Worm (Caenorhabditis elegans) whole organism, late embryonic: ENCODE measurements around the gene Y43B11AL.1.

Experiments used
- C08G9.2 ChIP-seq: sonication (generic microtip); optimal IDR thresholded peaks from 2 replicates; lab custom pipeline; 2016; ENCODE audit warnings: mild to moderate bottlenecking, missing genetic modification characterization, moderate library complexity, missing compliant biosample characterization
- C38D4.7 ChIP-seq: fragments of 200-800 bp; sonication (Bioruptor generic); optimal IDR thresholded peaks from 2 replicates; lab custom pipeline; 2018; ENCODE audit warnings: mild to moderate bottlenecking, missing genetic modification characterization, moderate library complexity, missing compliant biosample characterization
- K02D7.2 ChIP-seq: sonication (generic microtip); optimal IDR thresholded peaks from 2 replicates; lab custom pipeline; 2017; ENCODE audit warnings: mild to moderate bottlenecking, missing genetic modification characterization, missing compliant biosample characterization
- T23F11.4 ChIP-seq: fragments of 200-800 bp; sonication (Bioruptor generic); optimal IDR thresholded peaks from 2 replicates; lab custom pipeline; 2018; ENCODE audit warnings: mild to moderate bottlenecking, missing genetic modification characterization, missing compliant biosample characterization
- Y22D7AL.16 ChIP-seq: sonication (generic microtip); optimal IDR thresholded peaks from 2 replicates; lab custom pipeline; 2016; ENCODE audit warnings: missing genetic modification characterization, missing compliant biosample characterization
- ceh-14 ChIP-seq: sonication (generic microtip); optimal IDR thresholded peaks from 2 replicates; lab custom pipeline; 2016; ENCODE audit warnings: missing genotype, missing genetic modification characterization, missing compliant biosample characterization
- ceh-18 ChIP-seq: sonication (generic microtip); optimal IDR thresholded peaks from 2 replicates; lab custom pipeline; 2016; ENCODE audit warnings: missing genetic modification characterization, missing compliant biosample characterization
- ceh-19 ChIP-seq: fragments of 200-800 bp; sonication (Bioruptor generic); optimal IDR thresholded peaks from 2 replicates; lab custom pipeline; 2018; ENCODE audit warnings: mild to moderate bottlenecking, missing genetic modification characterization, missing compliant biosample characterization
- ceh-45 ChIP-seq: fragments of 200-800 bp; sonication (Bioruptor generic); IDR thresholded peaks from 2 replicates; pipeline ENCODE4 v1.3.6; 2022; ENCODE audit warnings: missing genetic modification reagents, missing genetic modification characterization, missing compliant biosample characterization
- dmd-4 ChIP-seq: sonication (generic microtip); optimal IDR thresholded peaks from 2 replicates; lab custom pipeline; 2016; ENCODE audit warnings: borderline replicate concordance, missing genetic modification characterization, missing compliant biosample characterization
- dve-1 ChIP-seq: sonication (generic microtip); optimal IDR thresholded peaks from 2 replicates; lab custom pipeline; 2017; ENCODE audit warnings: antibody characterized with exemption, mild to moderate bottlenecking, missing genetic modification characterization, missing compliant biosample characterization
- elt-2 ChIP-seq: sonication (generic microtip); optimal IDR thresholded peaks from 2 replicates; lab custom pipeline; 2016; ENCODE audit warnings: missing genetic modification reagents, missing genetic modification characterization, missing compliant biosample characterization
- elt-4 ChIP-seq: sonication (generic microtip); optimal IDR thresholded peaks from 2 replicates; lab custom pipeline; 2016; ENCODE audit warnings: missing genetic modification characterization, missing compliant biosample characterization
- hlh-13 ChIP-seq: fragments of 200-800 bp; sonication (Bioruptor generic); optimal IDR thresholded peaks from 2 replicates; lab custom pipeline; 2018; ENCODE audit warnings: mild to moderate bottlenecking, missing genetic modification characterization, missing compliant biosample characterization
- hlh-15 ChIP-seq: sonication (generic microtip); optimal IDR thresholded peaks from 2 replicates; lab custom pipeline; 2016; ENCODE audit warnings: missing genetic modification characterization, missing compliant biosample characterization
- hlh-6 ChIP-seq: sonication (generic microtip); optimal IDR thresholded peaks from 2 replicates; lab custom pipeline; 2016; ENCODE audit warnings: missing genotype, missing genetic modification characterization, missing compliant biosample characterization
- lim-6 ChIP-seq: sonication (generic microtip); optimal IDR thresholded peaks from 2 replicates; lab custom pipeline; 2016; ENCODE audit warnings: missing genetic modification characterization, missing compliant biosample characterization
- lin-11 ChIP-seq: fragments of 200-800 bp; sonication (Bioruptor generic); optimal IDR thresholded peaks from 2 replicates; lab custom pipeline; 2018; ENCODE audit warnings: mild to moderate bottlenecking, missing genetic modification characterization, missing compliant biosample characterization
- nhr-232 ChIP-seq: sonication (generic microtip); optimal IDR thresholded peaks from 2 replicates; lab custom pipeline; 2016; ENCODE audit warnings: missing genetic modification characterization, missing compliant biosample characterization
- npax-4 ChIP-seq: sonication (generic microtip); optimal IDR thresholded peaks from 2 replicates; lab custom pipeline; 2016; ENCODE audit warnings: missing genetic modification characterization, missing compliant biosample characterization
- odd-2 ChIP-seq: sonication (generic microtip); optimal IDR thresholded peaks from 2 replicates; lab custom pipeline; 2017; ENCODE audit warnings: antibody characterized with exemption, mild to moderate bottlenecking, missing genetic modification characterization, missing compliant biosample characterization
- pat-9 ChIP-seq: fragments of 200-800 bp; sonication (Bioruptor generic); optimal IDR thresholded peaks from 2 replicates; lab custom pipeline; 2018; ENCODE audit warnings: mild to moderate bottlenecking, missing genetic modification characterization, moderate library complexity, missing compliant biosample characterization
- pha-2 ChIP-seq: sonication (generic microtip); optimal IDR thresholded peaks from 2 replicates; lab custom pipeline; 2017; ENCODE audit warnings: mild to moderate bottlenecking, missing genetic modification characterization, missing compliant biosample characterization
- pha-4 ChIP-seq: fragments of 150-350 bp; optimal IDR thresholded peaks from 2 replicates; lab custom pipeline; 2018; ENCODE audit warnings: missing biosample characterization, missing genetic modification reagents, missing genetic modification characterization
- pqm-1 ChIP-seq: sonication (generic microtip); optimal IDR thresholded peaks from 2 replicates; lab custom pipeline; 2016; ENCODE audit warnings: missing genetic modification characterization, missing compliant biosample characterization
- pros-1 ChIP-seq: fragments of 150-350 bp; optimal IDR thresholded peaks from 2 replicates; lab custom pipeline; 2014; ENCODE audit warnings: missing biosample characterization, missing genetic modification reagents, missing genetic modification characterization
- sdc-2 ChIP-seq: sonication (generic microtip); optimal IDR thresholded peaks from 2 replicates; lab custom pipeline; 2016; ENCODE audit warnings: missing genotype, missing genetic modification characterization, missing compliant biosample characterization
- sox-2 ChIP-seq: fragments of 200-800 bp; sonication (Bioruptor generic); IDR thresholded peaks from 2 replicates; pipeline ENCODE4 v1.3.6; 2022; ENCODE audit warnings: missing genetic modification reagents, missing genetic modification characterization, missing compliant biosample characterization
- sox-4 ChIP-seq: sonication (generic microtip); optimal IDR thresholded peaks from 2 replicates; lab custom pipeline; 2017; ENCODE audit warnings: mild to moderate bottlenecking, missing genetic modification characterization, inconsistent platforms, missing compliant biosample characterization
- syd-9 ChIP-seq: sonication (generic microtip); optimal IDR thresholded peaks from 2 replicates; lab custom pipeline; 2016; ENCODE audit warnings: mild to moderate bottlenecking, missing genetic modification characterization, moderate library complexity, missing compliant biosample characterization
- tbx-2 ChIP-seq: sonication (generic microtip); optimal IDR thresholded peaks from 2 replicates; lab custom pipeline; 2016; ENCODE audit warnings: missing genetic modification characterization, missing compliant biosample characterization
- ttx-3 ChIP-seq: sonication (generic microtip); optimal IDR thresholded peaks from 2 replicates; lab custom pipeline; 2016; ENCODE audit warnings: missing genetic modification reagents, missing genetic modification characterization, missing compliant biosample characterization
- unc-42 ChIP-seq: sonication (generic microtip); optimal IDR thresholded peaks from 2 replicates; lab custom pipeline; 2016; ENCODE audit warnings: missing genotype, missing genetic modification characterization, missing compliant biosample characterization
- ztf-16 ChIP-seq: sonication (generic microtip); optimal IDR thresholded peaks from 2 replicates; lab custom pipeline; 2017; ENCODE audit warnings: missing genetic modification characterization, missing compliant biosample characterization

Gene Y43B11AL.1

DNA sequence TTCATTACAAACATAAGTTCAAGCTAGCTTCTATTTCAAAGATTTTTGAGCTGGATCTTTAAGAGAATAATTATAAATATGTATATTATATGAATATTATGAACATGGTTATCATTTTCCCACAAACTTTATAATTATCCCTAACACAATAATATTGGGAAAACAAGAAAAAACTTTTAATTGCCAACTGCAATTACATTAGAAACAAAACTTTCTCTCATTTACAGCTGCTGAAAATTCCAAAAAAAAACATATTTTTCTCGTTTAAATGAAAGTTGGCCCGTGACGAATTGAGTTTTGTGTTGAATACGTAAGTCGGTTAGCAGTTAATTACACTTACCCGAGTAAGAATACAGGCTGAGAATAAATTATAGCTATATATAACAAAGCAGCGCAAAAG lies 2.4 kb upstream of the Y43B11AL.1 start:
- TF ChIP-seq ceh-18 (tag; lab: Kevin White, UChicago) = no peak
- TF ChIP-seq sdc-2 (tag; lab: Kevin White, UChicago) = no peak
- TF ChIP-seq tbx-2 (tag; lab: Kevin White, UChicago) = no peak
- TF ChIP-seq lin-11 (tag; lab: Kevin White, UChicago) = no peak
- no peak for TF ChIP-seq lim-6 (tag; lab: Kevin White, UChicago)
- TF ChIP-seq odd-2 (tag; lab: Kevin White, UChicago) = no peak
- no peak for TF ChIP-seq T23F11.4 (GFP tag; lab: Kevin White, UChicago)
- TF ChIP-seq dve-1 (tag; lab: Kevin White, UChicago) = no peak
- no peak for TF ChIP-seq npax-4 (tag; lab: Kevin White, UChicago)
- TF ChIP-seq unc-42 (tag; lab: Kevin White, UChicago) = no peak
- TF ChIP-seq ztf-16 (tag; lab: Kevin White, UChicago) = no peak

ce11 chrIV:7067446-7067845 lies 2.3 kb downstream of the Y43B11AL.1 start:
- TF ChIP-seq nhr-232 (tag; lab: Kevin White, UChicago) (no peak), pros-1 (tag; lab: Kevin White, UChicago) (no peak), hlh-6 (tag; lab: Kevin White, UChicago) (no peak), npax-4 (tag; lab: Kevin White, UChicago) (no peak), hlh-13 (GFP tag; lab: Kevin White, UChicago) (no peak), elt-2 (tag; lab: Kevin White, UChicago) (no peak), ceh-14 (tag; lab: Kevin White, UChicago) (no peak), C08G9.2 (tag; lab: Kevin White, UChicago) (no peak), ceh-45 (GFP tag; lab: Robert Waterston, UW) (no peak), ceh-18 (tag; lab: Kevin White, UChicago) (no peak), C38D4.7 (GFP tag; lab: Kevin White, UChicago) (no peak)

DNA sequence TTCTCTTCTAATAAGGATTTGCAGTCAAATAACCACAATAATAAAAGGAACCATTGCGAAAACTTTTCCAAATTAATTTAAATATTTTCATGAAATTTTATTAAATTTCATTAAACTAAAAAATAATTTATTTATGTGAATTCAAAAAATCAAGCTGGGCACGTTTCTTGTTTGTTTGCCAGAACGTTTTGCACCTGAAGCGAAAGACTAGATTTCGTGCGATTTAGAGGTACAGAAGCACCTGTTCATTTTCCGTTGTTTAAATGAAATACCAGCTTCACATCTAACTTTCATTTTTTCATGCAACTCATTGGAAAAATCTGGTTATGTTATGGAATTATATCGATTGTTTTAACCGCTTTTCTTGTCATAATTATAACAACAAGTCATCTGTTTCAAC lies 7.0 kb downstream of the Y43B11AL.1 start, which contains the start of gene srg-48:
TSS of gene srg-48 (plus strand) at position 301 of the 400 bp plus-strand sequence.
- TF ChIP-seq sox-4 (tag; lab: Kevin White, UChicago) (no peak), hlh-6 (tag; lab: Kevin White, UChicago) (no peak), pqm-1 (tag; lab: Kevin White, UChicago) (no peak), ztf-16 (tag; lab: Kevin White, UChicago) (no peak), Y22D7AL.16 (tag; lab: Kevin White, UChicago) (no peak), C08G9.2 (tag; lab: Kevin White, UChicago) (no peak), nhr-232 (tag; lab: Kevin White, UChicago) (no peak)

ce11 chrIV:7075063-7075462 lies 9.9 kb downstream of the Y43B11AL.1 start, which contains the start of gene srg-50:
TSS of gene srg-50 (minus strand) at chrIV:7075163.
- no peak for TF ChIP-seq pha-2 (tag; lab: Kevin White, UChicago)
- no peak for TF ChIP-seq elt-4 (tag; lab: Kevin White, UChicago)
- TF ChIP-seq ceh-19 = no peak
- no peak for TF ChIP-seq sox-2
- TF ChIP-seq lim-6 (tag; lab: Kevin White, UChicago) = no peak
- TF ChIP-seq hlh-15 (tag; lab: Kevin White, UChicago) = no peak
- TF ChIP-seq sox-4 (tag; lab: Kevin White, UChicago) = no peak
- TF ChIP-seq ttx-3 (tag; lab: Kevin White, UChicago) = no peak
- no peak for TF ChIP-seq pha-4
- TF ChIP-seq dmd-4 (tag; lab: Kevin White, UChicago) = no peak
- no peak for TF ChIP-seq K02D7.2 (tag; lab: Kevin White, UChicago)
- TF ChIP-seq tbx-2 (tag; lab: Kevin White, UChicago) = no peak
- no peak for TF ChIP-seq pat-9
- TF ChIP-seq syd-9 (tag; lab: Kevin White, UChicago) = no peak
